Fruit fly (Drosophila melanogaster) whole organism, pupa: Measurements from ENCODE around the gene CG43321.

Experiments
- CG10348 ChIP-seq: fragments of 200-800 bp; sonication (Bioruptor generic); IDR thresholded peaks from 2 replicates; pipeline ENCODE4 v1.3.6; 2022; ENCODE audit warnings: missing biosample characterization, missing genetic modification characterization
- CG12605 ChIP-seq: fragments of 200-800 bp; sonication (Bioruptor generic); IDR thresholded peaks from 2 replicates; pipeline ENCODE4 v1.3.6; 2022; ENCODE audit warnings: missing biosample characterization, missing genetic modification characterization
- CG13204 ChIP-seq: fragments of 200-800 bp; sonication (Bioruptor generic); optimal IDR thresholded peaks from 2 replicates; lab custom pipeline; 2018; ENCODE audit warnings: missing biosample characterization, mild to moderate bottlenecking, missing genetic modification characterization, moderate library complexity
- CG14655 ChIP-seq: fragments of 200-800 bp; sonication (Bioruptor generic); optimal IDR thresholded peaks from 3 replicates; lab custom pipeline; 2017; ENCODE audit warnings: mild to moderate bottlenecking, missing biosample characterization, missing genetic modification reagents, missing genetic modification characterization
- CG15710 ChIP-seq: fragments of 200-800 bp; sonication (Bioruptor generic); optimal IDR thresholded peaks from 2 replicates; lab custom pipeline; 2018; ENCODE audit warnings: missing biosample characterization, mild to moderate bottlenecking, missing genetic modification characterization, moderate library complexity
- CG17806 ChIP-seq: fragments of 200-800 bp; sonication (Bioruptor generic); optimal IDR thresholded peaks from 2 replicates; lab custom pipeline; 2018; ENCODE audit warnings: missing biosample characterization, mild to moderate bottlenecking, missing genetic modification characterization, moderate library complexity
- CG32121 ChIP-seq: fragments of 200-800 bp; sonication (Bioruptor generic); IDR thresholded peaks from 2 replicates; pipeline ENCODE4 v1.3.6; 2022; ENCODE audit warnings: missing biosample characterization, missing genetic modification characterization
- CG34367 ChIP-seq: fragments of 200-800 bp; sonication (Bioruptor generic); optimal IDR thresholded peaks from 2 replicates; lab custom pipeline; 2018; ENCODE audit warnings: missing biosample characterization, mild to moderate bottlenecking, missing genetic modification characterization
- CG4496 ChIP-seq: fragments of 200-800 bp; sonication (Bioruptor generic); IDR thresholded peaks from 3 replicates; pipeline ENCODE4 v1.3.6; 2022; ENCODE audit warnings: missing biosample characterization, missing genetic modification characterization
- CG8159 ChIP-seq: fragments of 200-800 bp; sonication (Bioruptor generic); optimal IDR thresholded peaks from 3 replicates; lab custom pipeline; 2018; ENCODE audit warnings: missing biosample characterization, mild to moderate bottlenecking, missing genetic modification characterization, moderate library complexity
- CG8301 ChIP-seq: fragments of 200-800 bp; sonication (Bioruptor generic); optimal IDR thresholded peaks from 2 replicates; lab custom pipeline; 2018; ENCODE audit warnings: missing biosample characterization, mild to moderate bottlenecking, missing genetic modification characterization
- CG9948 ChIP-seq: fragments of 200-800 bp; sonication (Bioruptor generic); optimal IDR thresholded peaks from 2 replicates; lab custom pipeline; 2018; ENCODE audit warnings: missing biosample characterization, mild to moderate bottlenecking, missing genetic modification characterization, moderate library complexity
- D1 ChIP-seq: fragments of 200-800 bp; sonication (Bioruptor generic); optimal IDR thresholded peaks from 2 replicates; lab custom pipeline; 2018; ENCODE audit warnings: missing biosample characterization, mild to moderate bottlenecking, missing genetic modification characterization, moderate library complexity
- EcR ChIP-seq: fragments of 200-800 bp; sonication (Bioruptor generic); optimal IDR thresholded peaks from 3 replicates; lab custom pipeline; 2019; ENCODE audit warnings: missing biosample characterization, missing genetic modification characterization, mild to moderate bottlenecking, moderate library complexity, missing genetic modification reagents
- Ets98B ChIP-seq: fragments of 200-800 bp; sonication (Bioruptor generic); IDR thresholded peaks from 2 replicates; pipeline ENCODE4 v1.3.6; 2022; ENCODE audit warnings: missing biosample characterization, missing genetic modification characterization
- Pif1A ChIP-seq: fragments of 200-800 bp; sonication (Bioruptor generic); optimal IDR thresholded peaks from 3 replicates; lab custom pipeline; 2016; ENCODE audit warnings: missing biosample characterization, missing genetic modification characterization
- Pif1B ChIP-seq: fragments of 200-800 bp; sonication (Bioruptor generic); optimal IDR thresholded peaks from 3 replicates; lab custom pipeline; 2016; ENCODE audit warnings: missing biosample characterization, missing genetic modification characterization
- Snoo ChIP-seq: fragments of 200-800 bp; sonication (Bioruptor generic); optimal IDR thresholded peaks from 3 replicates; lab custom pipeline; 2017; ENCODE audit warnings: missing biosample characterization, mild to moderate bottlenecking, missing genetic modification characterization, inconsistent platforms
- fd96Ca ChIP-seq: fragments of 200-800 bp; sonication (Bioruptor generic); IDR thresholded peaks from 3 replicates; pipeline ENCODE4 v1.3.6; 2022; ENCODE audit warnings: missing biosample characterization, missing genetic modification characterization
- gl ChIP-seq: fragments of 200-800 bp; sonication (Bioruptor generic); optimal IDR thresholded peaks from 2 replicates; lab custom pipeline; 2018; ENCODE audit warnings: missing biosample characterization, mild to moderate bottlenecking, missing genetic modification characterization
- rn ChIP-seq: fragments of 200-800 bp; sonication (Bioruptor generic); IDR thresholded peaks from 2 replicates; pipeline ENCODE4 v1.3.6; 2022; ENCODE audit warnings: missing biosample characterization, missing genetic modification characterization

The CG43321 gene

DNA sequence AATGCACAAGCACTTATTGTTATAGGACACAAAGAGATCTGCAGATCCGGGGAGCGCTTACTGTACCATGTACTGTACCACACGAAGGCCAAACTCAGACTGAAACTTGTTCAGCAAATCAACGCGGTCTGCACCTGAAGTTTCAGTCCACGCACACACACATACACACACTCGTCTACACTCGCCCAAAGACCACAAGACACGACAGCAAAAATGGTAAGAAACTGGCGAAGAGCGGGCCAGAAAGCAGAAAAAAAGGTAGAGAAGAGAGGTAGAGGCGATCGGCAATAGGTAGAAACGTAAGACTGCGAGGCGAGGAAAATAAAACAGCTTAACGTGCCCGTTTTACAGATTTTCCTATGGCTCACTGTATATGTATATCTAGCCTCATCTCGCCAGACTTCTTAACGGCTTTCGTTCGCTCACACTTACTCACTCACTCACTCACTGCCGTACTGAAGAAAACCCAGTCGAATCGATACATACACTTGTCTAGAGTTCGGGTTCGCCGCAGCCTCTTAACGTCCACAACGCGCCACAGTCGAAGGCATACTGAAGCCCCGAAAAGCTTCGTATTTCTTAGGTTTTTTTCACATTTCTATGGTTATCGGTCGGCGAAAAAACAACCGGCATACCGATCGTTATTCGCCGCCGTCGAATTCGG, 2.1 kb upstream of the CG43321 start, which contains the start of gene uif:
TSS of gene uif (minus strand) at position 553 of the 664 bp plus-strand sequence.
- TF ChIP-seq Ets98B (GFP tag; lab: Robert Waterston, UW): peak; percentile 53; the same call in 1 of the 2 replicates
- peak; percentile 8 for TF ChIP-seq CG8159
- TF ChIP-seq CG15710 (tag; lab: Kevin White, UChicago): no peak
- TF ChIP-seq D1 (tag; lab: Kevin White, UChicago): no peak
- no peak for TF ChIP-seq CG34367 (tag; lab: Kevin White, UChicago)
- no peak for TF ChIP-seq CG32121 (GFP tag; lab: Robert Waterston, UW)
- no peak for TF ChIP-seq CG10348 (GFP tag; lab: Robert Waterston, UW)
- TF ChIP-seq EcR (GFP tag; lab: Kevin White, UChicago): peak; percentile 33
- peak; percentile 26 for TF ChIP-seq CG13204 (GFP tag; lab: Kevin White, UChicago)
- no peak for TF ChIP-seq CG14655 (GFP tag; lab: Kevin White, UChicago)
- TF ChIP-seq fd96Ca: peak; percentile 28; the same call in 1 of the 3 replicates
- TF ChIP-seq Pif1A (GFP tag; lab: Kevin White, UChicago): no peak
- no peak for TF ChIP-seq CG12605
- no peak for TF ChIP-seq rn (GFP tag; lab: Robert Waterston, UW)
- no peak for TF ChIP-seq Snoo (tag; lab: Kevin White, UChicago)
- TF ChIP-seq gl (tag; lab: Kevin White, UChicago): no peak
- TF ChIP-seq CG17806 (tag; lab: Kevin White, UChicago): no peak
- TF ChIP-seq CG4496 (GFP tag; lab: Robert Waterston, UW): 0 out of 3 replicates have a peak, but pooled peaks have one; percentile 21

DNA sequence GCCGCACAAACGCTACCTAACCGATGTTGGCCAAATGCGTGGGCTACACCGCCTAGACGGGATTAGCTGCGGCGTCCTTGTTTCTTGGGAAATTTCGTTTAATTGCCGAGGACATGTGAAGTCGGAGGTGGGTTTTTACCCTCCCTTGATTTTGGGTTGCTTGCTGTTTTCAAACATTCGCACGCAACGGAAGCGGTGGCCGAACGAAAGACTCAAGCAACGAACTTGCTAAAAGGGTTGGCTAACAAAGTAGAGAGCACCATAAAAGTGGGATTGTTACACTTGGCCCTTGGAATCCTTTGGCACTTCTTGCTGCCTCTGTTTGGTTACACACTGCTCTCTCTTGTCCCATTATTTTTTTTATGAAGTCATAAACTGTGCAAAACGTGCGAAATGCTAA, 1.5 kb upstream of the CG43321 start:
- no peak for TF ChIP-seq rn (GFP tag; lab: Robert Waterston, UW)
- no peak for TF ChIP-seq CG4496 (GFP tag; lab: Robert Waterston, UW)
- no peak for TF ChIP-seq EcR (GFP tag; lab: Kevin White, UChicago)
- TF ChIP-seq CG14655 (GFP tag; lab: Kevin White, UChicago): no peak
- TF ChIP-seq D1 (tag; lab: Kevin White, UChicago): no peak
- no peak for TF ChIP-seq CG9948 (tag; lab: Kevin White, UChicago)

DNA sequence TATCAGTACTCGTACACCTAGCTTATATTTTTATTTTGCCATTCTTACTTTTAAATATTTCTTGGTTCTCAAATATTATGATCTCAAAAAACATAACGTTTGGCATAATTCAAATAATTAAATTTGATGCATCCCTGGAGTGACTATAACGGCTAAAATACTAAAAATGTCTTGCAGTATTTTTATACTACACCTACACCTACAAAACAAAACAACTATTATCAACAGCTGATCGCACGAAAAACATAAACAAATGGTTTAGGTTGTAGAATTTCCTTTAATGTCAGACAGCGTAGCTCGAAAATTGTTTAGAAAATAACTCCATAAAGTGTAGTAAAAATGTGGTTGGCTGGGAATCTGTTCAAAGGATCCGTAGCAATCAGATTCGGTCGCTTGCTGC, 1.1 kb downstream of the CG43321 start, which contains the start of gene CG43322:
TSS of gene CG43322 (plus strand) at position 240 of the 400 bp plus-strand sequence.
- TF ChIP-seq CG34367 (tag; lab: Kevin White, UChicago) (no peak), CG12605 (no peak), D1 (tag; lab: Kevin White, UChicago) (peak; percentile 10), CG10348 (GFP tag; lab: Robert Waterston, UW) (no peak), Pif1A (GFP tag; lab: Kevin White, UChicago) (no peak), rn (GFP tag; lab: Robert Waterston, UW) (no peak), CG8159 (no peak)

DNA sequence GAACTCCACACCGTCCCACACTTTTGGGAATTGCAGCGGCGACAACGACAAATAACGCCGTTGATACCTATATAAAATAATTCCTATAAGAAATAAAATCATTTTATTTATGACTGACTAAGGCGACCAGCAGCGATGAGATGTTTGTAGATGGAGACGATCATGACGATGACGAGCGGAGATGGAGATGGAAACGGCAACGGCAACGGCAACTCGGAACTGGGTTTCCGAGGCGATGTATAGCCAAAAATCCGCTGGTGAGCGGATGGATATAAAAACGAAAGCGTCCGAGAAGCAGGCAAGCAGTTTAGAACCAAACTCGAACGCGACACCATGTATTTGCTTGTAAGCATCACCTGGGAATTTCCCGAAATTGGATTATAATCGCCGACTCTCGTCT, 9.3 kb downstream of the CG43321 start, which contains the start of gene Pcp:
TSS of gene Pcp (plus strand) at position 301 of the 400 bp plus-strand sequence.
- TF ChIP-seq CG15710 (tag; lab: Kevin White, UChicago) (no peak), CG8301 (tag; lab: Kevin White, UChicago) (no peak), CG12605 (no peak), CG17806 (tag; lab: Kevin White, UChicago) (no peak), EcR (GFP tag; lab: Kevin White, UChicago) (no peak), CG9948 (tag; lab: Kevin White, UChicago) (no peak), gl (tag; lab: Kevin White, UChicago) (no peak), CG13204 (GFP tag; lab: Kevin White, UChicago) (no peak), Ets98B (GFP tag; lab: Robert Waterston, UW) (no peak), Snoo (tag; lab: Kevin White, UChicago) (no peak), CG10348 (GFP tag; lab: Robert Waterston, UW) (no peak), CG4496 (GFP tag; lab: Robert Waterston, UW) (no peak), CG8159 (no peak)
- TF ChIP-seq, all 21 proteins: peak for 0

DNA sequence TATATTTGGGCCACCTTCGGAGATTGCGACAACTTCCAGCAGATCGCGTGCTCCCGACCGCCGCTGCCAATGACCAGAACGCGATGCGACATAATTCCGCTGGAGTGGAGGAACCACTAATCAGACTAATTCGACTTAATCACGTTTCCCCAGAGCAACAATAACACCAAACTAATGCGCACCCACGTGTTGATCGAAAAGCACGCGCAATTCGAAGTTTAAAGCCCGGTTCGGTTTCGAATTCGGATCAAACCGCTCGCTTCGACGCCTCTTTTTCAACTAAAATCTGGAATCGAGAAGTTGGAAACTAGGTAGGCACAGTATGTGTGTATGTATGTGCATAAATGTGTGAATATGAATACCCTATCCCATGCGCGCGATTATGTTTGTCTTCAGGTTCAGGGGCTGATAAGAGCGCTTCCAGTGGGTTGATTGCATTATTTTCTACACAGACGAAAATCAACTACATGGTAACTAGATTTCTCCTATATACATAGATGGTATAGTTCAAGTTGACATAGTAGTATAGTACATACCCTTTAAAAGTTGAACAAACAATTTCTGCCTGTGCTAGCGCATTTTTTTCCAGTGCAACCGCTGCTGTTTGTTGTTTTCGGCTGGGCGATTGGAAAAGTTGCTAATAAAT, 11.7 kb downstream of the CG43321 start, which contains the start of gene Gart:
TSS of gene Gart (minus strand) at position 285 of the 646 bp plus-strand sequence.
- TF ChIP-seq Ets98B (GFP tag; lab: Robert Waterston, UW) (peak; percentile 40), CG9948 (tag; lab: Kevin White, UChicago) (peak; percentile 30), rn (GFP tag; lab: Robert Waterston, UW) (no peak), CG4496 (GFP tag; lab: Robert Waterston, UW) (peak; percentile 61; the same call in 1 of the 3 replicates), CG15710 (tag; lab: Kevin White, UChicago) (peak; percentile 44), Pif1B (GFP tag; lab: Kevin White, UChicago) (peak; percentile 72), CG8159 (no peak), CG8301 (tag; lab: Kevin White, UChicago) (no peak), CG14655 (GFP tag; lab: Kevin White, UChicago) (no peak), Snoo (tag; lab: Kevin White, UChicago) (peak; percentile 81), CG13204 (GFP tag; lab: Kevin White, UChicago) (no peak), fd96Ca (no peak), CG34367 (tag; lab: Kevin White, UChicago) (peak; percentile 52), EcR (GFP tag; lab: Kevin White, UChicago) (peak; percentile 60), CG32121 (GFP tag; lab: Robert Waterston, UW) (peak; percentile 19; the same call in 1 of the 2 replicates), Pif1A (GFP tag; lab: Kevin White, UChicago) (peak; percentile 73), CG17806 (tag; lab: Kevin White, UChicago) (peak; percentile 3), CG10348 (GFP tag; lab: Robert Waterston, UW) (no peak), CG12605 (peak; percentile 56)
- TF ChIP-seq, all 21 proteins: peak for 12
